Worm (Caenorhabditis elegans) whole organism, L2 larva: ENCODE measurements around the gene R11D1.1.

Source experiments
- ceh-82 ChIP-seq: fragments of 150-350 bp; optimal IDR thresholded peaks from 2 replicates; lab custom pipeline; 2014; ENCODE audit warnings: missing biosample characterization, missing genetic modification characterization
- lin-39 ChIP-seq: fragments of 150-350 bp; optimal IDR thresholded peaks from 2 replicates; lab custom pipeline; 2014; ENCODE audit warnings: missing biosample characterization, missing genetic modification reagents, missing genetic modification characterization
- nhr-77 ChIP-seq: fragments of 150-350 bp; optimal IDR thresholded peaks from 2 replicates; lab custom pipeline; 2014; ENCODE audit warnings: missing biosample characterization, missing genetic modification characterization
- sma-3 ChIP-seq: sonication (generic microtip); optimal IDR thresholded peaks from 2 replicates; lab custom pipeline; 2016; ENCODE audit warnings: missing genetic modification reagents, missing genetic modification characterization, missing compliant biosample characterization
- unc-39 ChIP-seq: fragments of 150-350 bp; optimal IDR thresholded peaks from 2 replicates; lab custom pipeline; 2014; ENCODE audit warnings: missing biosample characterization, missing genetic modification characterization

- TF ChIP-seq ceh-82 (tag; lab: Kevin White, UChicago) (no peak), nhr-77 (no peak), lin-39 (tag; lab: Kevin White, UChicago) (no peak), unc-39 (tag; lab: Kevin White, UChicago) (no peak), sma-3 (no peak)
Observed at ce11 chrV:12696790-12697189, 7.4 kb upstream of the R11D1.1 start.
